Fruit fly (Drosophila melanogaster) whole organism: Measurements from ENCODE around the gene Dnaaf6.

ENCODE experiments used
- CG8478 ChIP-seq: fragments of >200 bp; optimal IDR thresholded peaks from 2 replicates; lab custom pipeline; 2018; ENCODE audit warnings: inconsistent platforms
- Dll ChIP-seq: fragments of >200 bp; optimal IDR thresholded peaks from 2 replicates; lab custom pipeline; 2017
- EcR ChIP-seq, 2 experiments: fragments of >200 bp; optimal IDR thresholded peaks; 2 replicates each; lab custom pipeline; 2017; ENCODE audit warnings: missing biosample characterization in 2 of 2, missing genetic modification characterization in 2 of 2, missing genetic modification reagents in 2 of 2
- pan ChIP-seq: fragments of >200 bp; optimal IDR thresholded peaks from 2 replicates; lab custom pipeline; 2017
- psq ChIP-seq: fragments of >200 bp; optimal IDR thresholded peaks from 2 replicates; lab custom pipeline; 2017
- usp ChIP-seq: fragments of >200 bp; optimal IDR thresholded peaks from 2 replicates; lab custom pipeline; 2017; ENCODE audit warnings: missing biosample characterization, missing genetic modification characterization, mixed read lengths

- TF ChIP-seq Dll (no peak), usp (GFP tag; lab: Kevin White, UChicago) (no peak), CG8478 (lab: Kevin White, UChicago) (no peak), EcR (GFP tag; optimal IDR thresholded peaks at IDR 0.05; lab: Kevin White, UChicago) (peak in 1 of 2 experiments; percentile 6), psq (no peak), pan (lab: Kevin White, UChicago) (no peak)
These were observed 24.3 kb upstream of the Dnaaf6 start for dm6 chr3L:14659954-14660907.
